Worm (Caenorhabditis elegans): Measurements from ENCODE around the gene srx-22.

Gene srx-22

DNA sequence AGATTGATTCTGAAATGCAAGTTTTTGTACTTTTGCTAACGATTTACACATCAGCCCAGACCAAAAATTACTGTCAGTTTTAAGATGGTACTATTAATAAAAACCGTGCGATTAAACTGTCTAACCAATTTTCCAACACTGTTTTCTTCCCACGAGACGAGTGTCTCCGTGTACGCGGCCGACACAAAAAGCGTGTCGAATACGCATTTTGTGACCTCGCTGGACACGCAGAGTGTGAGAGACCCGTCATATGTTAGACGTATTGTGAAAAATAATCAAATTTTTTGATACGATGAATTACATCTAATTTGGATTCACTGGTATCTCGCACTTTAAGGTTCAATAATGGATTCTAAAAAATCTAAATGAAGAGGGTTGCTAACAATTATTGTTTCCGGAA is 44.1 kb upstream of the srx-22 start (continued):
- TF ChIP-seq elt-3 (tag; optimal IDR thresholded peaks at IDR 0.05) (peak in 1 of 6 experiments; percentile 8), ceh-90 (tag; optimal IDR thresholded peaks at IDR 0.05) (no peak), Y116A8C.19 (tag; optimal IDR thresholded peaks at IDR 0.05; ENCODE audit: borderline replicate concordance) (no peak), C16A3.4 (tag; optimal IDR thresholded peaks at IDR 0.05) (peak; percentile 27), nhr-85 (tag) (peak; percentile 80), sup-37 (GFP tag; optimal IDR thresholded peaks at IDR 0.05) (no peak), unc-86 (tag; optimal IDR thresholded peaks at IDR 0.05) (no peak), unc-98 (GFP tag; IDR thresholded peaks at IDR 0.05) (no peak), skn-1 (tag; optimal IDR thresholded peaks at IDR 0.05) (no peak), lin-35 (GFP tag; optimal IDR thresholded peaks at IDR 0.05) (peak in 1 of 2 experiments; percentile 67), fkh-4 (tag; optimal IDR thresholded peaks at IDR 0.05; ENCODE audit: borderline replicate concordance) (no peak), zag-1 (tag; optimal IDR thresholded peaks at IDR 0.05) (no peak), ceh-63 (GFP tag; optimal IDR thresholded peaks at IDR 0.05) (no peak), elt-2 (tag; optimal IDR thresholded peaks at IDR 0.05) (peak; percentile 29), mef-2 (tag; optimal IDR thresholded peaks at IDR 0.05) (no peak), snpc-4 (tag; optimal IDR thresholded peaks at IDR 0.05) (peak; percentile 66), egl-27 (tag; optimal IDR thresholded peaks at IDR 0.05) (no peak), nhr-12 (tag; optimal IDR thresholded peaks at IDR 0.05) (no peak), unc-130 (tag; optimal IDR thresholded peaks at IDR 0.05) (peak; percentile 20), nhr-90 (tag; optimal IDR thresholded peaks at IDR 0.05; ENCODE audit: poor library complexity) (peak; percentile 0), grh-1 (GFP tag; IDR thresholded peaks at IDR 0.05) (no peak), C04F5.9 (tag; optimal IDR thresholded peaks at IDR 0.05) (no peak), efl-1 (optimal IDR thresholded peaks at IDR 0.05) (no peak), efl-1 (GFP tag; optimal IDR thresholded peaks at IDR 0.05 in 1 of 2) (no peak), ceh-8 (GFP tag; optimal IDR thresholded peaks at IDR 0.05) (no peak), unc-30 (tag; optimal IDR thresholded peaks at IDR 0.05) (no peak), blmp-1 (tag; optimal IDR thresholded peaks at IDR 0.05) (peak; percentile 35), swsn-7 (tag; optimal IDR thresholded peaks at IDR 0.05) (no peak), nhr-19 (GFP tag; conservative IDR thresholded peaks at IDR 0.05) (no peak), lin-14 (GFP tag; optimal IDR thresholded peaks at IDR 0.05) (peak; percentile 95), aha-1 (tag; optimal IDR thresholded peaks at IDR 0.05) (no peak), hlh-4 (tag; optimal IDR thresholded peaks at IDR 0.05) (no peak), irx-1 (tag; optimal IDR thresholded peaks at IDR 0.05) (no peak), nhr-84 (tag; optimal IDR thresholded peaks at IDR 0.05) (no peak), ztf-11 (tag; optimal IDR thresholded peaks at IDR 0.05) (no peak)

DNA sequence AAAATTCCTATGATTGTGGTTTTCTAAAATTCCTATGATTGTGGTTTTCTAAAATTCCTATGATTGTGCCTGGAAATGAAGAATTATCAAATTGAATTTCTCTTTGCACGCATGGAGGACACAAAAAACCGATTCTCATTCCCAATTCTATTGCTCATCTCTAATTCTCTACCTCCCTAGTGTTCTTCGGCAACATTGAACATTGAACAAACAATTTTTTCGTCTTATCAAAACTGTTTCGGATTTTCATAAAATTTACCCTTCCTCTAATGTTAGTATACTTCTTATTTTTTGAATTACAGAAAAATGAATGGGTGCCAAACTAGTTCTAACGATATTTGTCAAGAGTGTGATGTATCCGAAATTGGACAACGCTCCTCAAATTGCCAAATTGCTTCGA is 43.5 kb upstream of the srx-22 start, which contains the start of gene pals-31:
Gene pals-31, plus strand, starts transcription at position 301 of the 400 bp plus-strand sequence.
- TF ChIP-seq nhr-20 (tag; optimal IDR thresholded peaks at IDR 0.05) (no peak), nhr-47 (tag; optimal IDR thresholded peaks at IDR 0.05) (no peak), ces-1 (GFP tag; optimal IDR thresholded peaks at IDR 0.05) (no peak), lin-35 (GFP tag; optimal IDR thresholded peaks at IDR 0.05) (no peak), egl-13 (tag; optimal IDR thresholded peaks at IDR 0.05) (no peak), lin-14 (GFP tag; optimal IDR thresholded peaks at IDR 0.05) (no peak), isw-1 (GFP tag; IDR thresholded peaks at IDR 0.05) (no peak), tlp-1 (tag; optimal IDR thresholded peaks at IDR 0.05) (no peak), hlh-4 (tag; optimal IDR thresholded peaks at IDR 0.05) (no peak), ceh-88 (GFP tag; IDR thresholded peaks at IDR 0.05) (no peak)

DNA sequence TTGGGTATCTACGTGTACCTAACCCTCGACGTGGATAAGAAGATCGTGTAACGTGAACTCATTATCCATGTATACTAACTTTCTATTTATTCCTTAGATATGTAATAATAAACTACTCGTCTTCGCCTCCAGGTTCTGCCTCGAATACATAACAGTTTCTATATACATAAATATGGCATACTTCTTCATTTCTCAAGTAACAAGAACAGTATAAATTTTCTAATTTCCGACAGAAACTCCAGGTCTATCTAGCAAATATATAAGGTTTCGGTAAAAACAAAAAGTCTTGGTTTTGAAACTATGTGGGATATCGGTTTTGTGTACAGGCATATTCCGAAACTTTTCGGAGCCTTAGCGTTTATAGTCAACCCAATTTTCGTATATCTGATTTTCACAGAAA is 41.4 kb upstream of the srx-22 start, which contains the start of gene srj-37:
Gene srj-37, plus strand, starts transcription at position 301 of the 400 bp plus-strand sequence.
- TF ChIP-seq grh-1 (GFP tag; IDR thresholded peaks at IDR 0.05) (no peak), aly-2 (tag; optimal IDR thresholded peaks at IDR 0.05) (no peak), nhr-20 (tag; optimal IDR thresholded peaks at IDR 0.05) (no peak), tlp-1 (tag; optimal IDR thresholded peaks at IDR 0.05) (no peak), efl-1 (optimal IDR thresholded peaks at IDR 0.05) (no peak), efl-1 (GFP tag; optimal IDR thresholded peaks at IDR 0.05 in 1 of 2) (no peak), ceh-90 (tag; optimal IDR thresholded peaks at IDR 0.05) (no peak), C04F5.9 (tag; optimal IDR thresholded peaks at IDR 0.05) (no peak), egl-27 (tag; optimal IDR thresholded peaks at IDR 0.05) (no peak), lin-35 (GFP tag; optimal IDR thresholded peaks at IDR 0.05) (no peak), zag-1 (tag; optimal IDR thresholded peaks at IDR 0.05) (no peak), ceh-82 (tag; optimal IDR thresholded peaks at IDR 0.05) (no peak), nhr-19 (GFP tag; conservative IDR thresholded peaks at IDR 0.05) (no peak), nhr-47 (tag; optimal IDR thresholded peaks at IDR 0.05) (no peak)

Measured in whole organism, L1 larva.